Worm (Caenorhabditis elegans) whole organism, young adult: ENCODE data around the gene F01D5.3.

Experiments
- B0261.1 ChIP-seq: sonication (generic microtip); optimal IDR thresholded peaks from 2 replicates; lab custom pipeline; 2016; ENCODE audit warnings: mild to moderate bottlenecking, missing genetic modification characterization, moderate library complexity, missing compliant biosample characterization
- B0336.3 ChIP-seq: fragments of 200-800 bp; sonication (Bioruptor generic); IDR thresholded peaks from 2 replicates; pipeline ENCODE4 v1.3.6; 2022; ENCODE audit warnings: missing genetic modification characterization, missing compliant biosample characterization
- C06A6.2 ChIP-seq: fragments of 200-800 bp; sonication (Bioruptor generic); conservative IDR thresholded peaks from 2 replicates; pipeline ENCODE4 v1.3.6; 2022; ENCODE audit warnings: missing genetic modification characterization, missing compliant biosample characterization
- C17E4.6 ChIP-seq: fragments of 200-800 bp; sonication (Bioruptor generic); IDR thresholded peaks from 2 replicates; pipeline ENCODE4 v1.3.6; 2022; ENCODE audit warnings: missing genetic modification reagents, missing genetic modification characterization, missing compliant biosample characterization
- F37B4.10 ChIP-seq: fragments of 200-800 bp; sonication (Bioruptor generic); IDR thresholded peaks from 2 replicates; pipeline ENCODE4 v1.3.6; 2022; ENCODE audit warnings: missing genetic modification characterization, missing compliant biosample characterization
- Y56A3A.18 ChIP-seq: fragments of 200-800 bp; sonication (Bioruptor generic); IDR thresholded peaks from 2 replicates; pipeline ENCODE4 v1.3.6; 2022; ENCODE audit warnings: missing genetic modification reagents, missing genetic modification characterization, missing compliant biosample characterization
- Y95B8A.8 ChIP-seq: fragments of 200-800 bp; sonication (Bioruptor generic); IDR thresholded peaks from 2 replicates; pipeline ENCODE4 v1.3.6; 2022; ENCODE audit warnings: missing genetic modification reagents, missing genetic modification characterization, missing compliant biosample characterization
- ZK185.1 ChIP-seq: sonication (generic microtip); optimal IDR thresholded peaks from 2 replicates; lab custom pipeline; 2016; ENCODE audit warnings: mild to moderate bottlenecking, missing genetic modification characterization, missing compliant biosample characterization; ENCODE audit not compliant: poor library complexity, severe bottlenecking
- aptf-2 ChIP-seq: fragments of 200-800 bp; sonication (Bioruptor generic); conservative IDR thresholded peaks from 2 replicates; pipeline ENCODE4 v1.3.6; 2022; ENCODE audit warnings: missing genetic modification reagents, missing genetic modification characterization, missing compliant biosample characterization
- atf-7 ChIP-seq: sonication (generic microtip); optimal IDR thresholded peaks from 2 replicates; lab custom pipeline; 2017; ENCODE audit warnings: mild to moderate bottlenecking, missing genetic modification characterization, missing compliant biosample characterization
- athp-1 ChIP-seq: sonication (generic microtip); optimal IDR thresholded peaks from 2 replicates; lab custom pipeline; 2017; ENCODE audit warnings: mild to moderate bottlenecking, missing genetic modification characterization, missing compliant biosample characterization
- attf-3 ChIP-seq: fragments of 200-800 bp; sonication (Bioruptor generic); conservative IDR thresholded peaks from 2 replicates; pipeline ENCODE4 v1.3.6; 2022; ENCODE audit warnings: missing genetic modification reagents, missing genetic modification characterization, missing compliant biosample characterization
- cebp-1 ChIP-seq, 2 experiments: fragments of 200-800 bp in 1 of 2; sonication (Bioruptor generic) in 1 of 2; sonication (generic microtip) in 1 of 2; IDR thresholded peaks in 1 of 2; optimal IDR thresholded peaks in 1 of 2; 2 replicates each; pipeline versions ENCODE4 v1.3.6 to Lab custom; 2017 to 2022; ENCODE audit warnings: missing compliant biosample characterization in 2 of 2, missing genetic modification characterization in 2 of 2, mild to moderate bottlenecking in 1 of 2, missing genetic modification reagents in 1 of 2, moderate library complexity in 1 of 2
- cebp-2 ChIP-seq: fragments of 200-800 bp; sonication (Bioruptor generic); IDR thresholded peaks from 2 replicates; pipeline ENCODE4 v1.3.6; 2022; ENCODE audit warnings: missing genetic modification characterization, missing compliant biosample characterization
- ceh-100 ChIP-seq: fragments of 200-800 bp; sonication (Bioruptor generic); IDR thresholded peaks from 2 replicates; pipeline ENCODE4 v1.3.6; 2022; ENCODE audit warnings: missing genetic modification reagents, missing genetic modification characterization, missing compliant biosample characterization
- ceh-27 ChIP-seq: fragments of 200-800 bp; sonication (Bioruptor generic); optimal IDR thresholded peaks from 2 replicates; lab custom pipeline; 2018; ENCODE audit warnings: mild to moderate bottlenecking, missing genetic modification characterization, moderate library complexity, missing compliant biosample characterization
- gei-17 ChIP-seq: fragments of 200-800 bp; sonication (Bioruptor generic); optimal IDR thresholded peaks from 2 replicates; lab custom pipeline; 2018; ENCODE audit warnings: mild to moderate bottlenecking, missing genetic modification characterization, missing compliant biosample characterization
- madf-6 ChIP-seq: fragments of 200-800 bp; sonication (Bioruptor generic); IDR thresholded peaks from 2 replicates; pipeline ENCODE4 v1.3.6; 2022; ENCODE audit warnings: missing genetic modification reagents, missing genetic modification characterization, missing compliant biosample characterization
- nfya-1 ChIP-seq: sonication (generic microtip); optimal IDR thresholded peaks from 2 replicates; lab custom pipeline; 2017; ENCODE audit warnings: antibody characterized with exemption, missing compliant biosample characterization, missing genetic modification characterization, borderline replicate concordance; ENCODE audit not compliant: insufficient read depth
- nfyb-1 ChIP-seq: fragments of 200-800 bp; sonication (Bioruptor generic); IDR thresholded peaks from 2 replicates; pipeline ENCODE4 v1.3.6; 2022; ENCODE audit warnings: missing genetic modification reagents, missing genetic modification characterization, missing compliant biosample characterization
- nhr-80 ChIP-seq: sonication (generic microtip); optimal IDR thresholded peaks from 2 replicates; lab custom pipeline; 2016; ENCODE audit warnings: missing genetic modification characterization, missing compliant biosample characterization
- pha-4 ChIP-seq: fragments of 150-350 bp; sonication (generic microtip); optimal IDR thresholded peaks from 2 replicates; lab custom pipeline; 2014; ENCODE audit warnings: missing biosample characterization, missing genetic modification reagents, missing genetic modification characterization
- rec-8 ChIP-seq, 2 experiments: sonication (generic microtip); optimal IDR thresholded peaks; 2 replicates each; lab custom pipeline; 2016; ENCODE audit warnings: mild to moderate bottlenecking in 2 of 2, missing genetic modification characterization in 2 of 2, missing genetic modification reagents in 2 of 2, missing genotype in 2 of 2, missing biosample characterization in 1 of 2, missing compliant biosample characterization in 1 of 2, moderate library complexity in 1 of 2
- sea-2 ChIP-seq: fragments of 200-800 bp; sonication (Bioruptor generic); IDR thresholded peaks from 2 replicates; pipeline ENCODE4 v1.3.6; 2022; ENCODE audit warnings: missing genetic modification characterization, missing compliant biosample characterization
- snpc-4 ChIP-seq, 5 experiments: fragments of 150-350 bp in 1 of 5; sonication (generic microtip) in 4 of 5; optimal IDR thresholded peaks; 2 replicates each; lab custom pipeline; 2014 to 2018; ENCODE audit warnings: missing genetic modification characterization in 5 of 5, missing biosample characterization in 3 of 5, antibody characterized with exemption in 2 of 5, mild to moderate bottlenecking in 2 of 5, missing compliant biosample characterization in 2 of 5, missing genotype in 2 of 5, moderate library complexity in 2 of 5, missing genetic modification reagents in 1 of 5
- unc-130 ChIP-seq: sonication (generic microtip); optimal IDR thresholded peaks from 2 replicates; lab custom pipeline; 2016; ENCODE audit warnings: missing genetic modification reagents, missing genetic modification characterization, missing compliant biosample characterization
- zfh-2 ChIP-seq: fragments of 200-800 bp; sonication (Bioruptor generic); conservative IDR thresholded peaks from 2 replicates; pipeline ENCODE4 v1.3.6; 2022; ENCODE audit warnings: missing genetic modification reagents, missing genetic modification characterization, missing compliant biosample characterization
- zim-3 ChIP-seq: sonication (generic microtip); optimal IDR thresholded peaks from 2 replicates; lab custom pipeline; 2017; ENCODE audit warnings: mild to moderate bottlenecking, missing genetic modification characterization, moderate library complexity, missing compliant biosample characterization
- ztf-18 ChIP-seq: sonication (generic microtip); optimal IDR thresholded peaks from 2 replicates; lab custom pipeline; 2016; ENCODE audit warnings: missing genotype, mild to moderate bottlenecking, missing genetic modification characterization, missing compliant biosample characterization
- ztf-26 ChIP-seq: sonication (generic microtip); optimal IDR thresholded peaks from 2 replicates; lab custom pipeline; 2017; ENCODE audit warnings: missing genetic modification characterization, missing compliant biosample characterization
- ztf-28 ChIP-seq: fragments of 200-800 bp; sonication (Bioruptor generic); IDR thresholded peaks from 2 replicates; pipeline ENCODE4 v1.3.6; 2022; ENCODE audit warnings: missing genetic modification reagents, missing genetic modification characterization, missing compliant biosample characterization

Gene F01D5.3

ce11 chrII:14016865-14017264 lies 16.9 kb upstream of the F01D5.3 start, which contains the start of gene cyp-37A1:
Gene cyp-37A1, minus strand, starts transcription at chrII:14016965.
- TF ChIP-seq athp-1 (no peak), ztf-18 (tag; lab: Kevin White, UChicago) (no peak), gei-17 (GFP tag; lab: Kevin White, UChicago) (no peak), B0336.3 (no peak), C06A6.2 (no peak), rec-8 (tag; optimal IDR thresholded peaks at IDR 0.05; lab: Kevin White, UChicago) (no peak), ztf-26 (tag; lab: Kevin White, UChicago) (no peak)
- TF ChIP-seq, all 124 proteins: peak for 0

DNA sequence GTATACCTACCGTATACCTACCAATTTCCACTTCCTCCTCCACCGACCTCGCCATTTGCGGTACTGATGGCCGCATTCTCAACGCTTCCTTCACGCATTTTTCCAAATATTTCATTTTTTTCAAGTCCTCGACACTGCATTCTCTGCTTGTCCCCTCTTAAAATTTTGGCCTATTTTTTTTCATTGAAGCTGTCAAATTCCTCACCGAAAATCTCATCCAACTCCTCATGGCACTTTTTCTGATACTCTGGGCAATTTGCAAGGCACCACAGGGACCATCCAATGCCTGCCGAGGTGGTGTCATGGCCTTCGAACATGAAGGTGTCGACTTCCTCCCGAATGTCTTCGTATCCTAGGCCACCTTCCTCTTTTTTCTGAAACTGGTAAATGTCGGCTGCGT lies 14.7 kb upstream of the F01D5.3 start:
- 0 out of 2 replicates have a peak, but pooled peaks have one; percentile 48 for TF ChIP-seq F37B4.10
- no peak for TF ChIP-seq cebp-1 (GFP tag; IDR thresholded peaks at IDR 0.05; lab: Robert Waterston, UW)
- TF ChIP-seq cebp-1 (tag; optimal IDR thresholded peaks at IDR 0.05; lab: Kevin White, UChicago): no peak

DNA sequence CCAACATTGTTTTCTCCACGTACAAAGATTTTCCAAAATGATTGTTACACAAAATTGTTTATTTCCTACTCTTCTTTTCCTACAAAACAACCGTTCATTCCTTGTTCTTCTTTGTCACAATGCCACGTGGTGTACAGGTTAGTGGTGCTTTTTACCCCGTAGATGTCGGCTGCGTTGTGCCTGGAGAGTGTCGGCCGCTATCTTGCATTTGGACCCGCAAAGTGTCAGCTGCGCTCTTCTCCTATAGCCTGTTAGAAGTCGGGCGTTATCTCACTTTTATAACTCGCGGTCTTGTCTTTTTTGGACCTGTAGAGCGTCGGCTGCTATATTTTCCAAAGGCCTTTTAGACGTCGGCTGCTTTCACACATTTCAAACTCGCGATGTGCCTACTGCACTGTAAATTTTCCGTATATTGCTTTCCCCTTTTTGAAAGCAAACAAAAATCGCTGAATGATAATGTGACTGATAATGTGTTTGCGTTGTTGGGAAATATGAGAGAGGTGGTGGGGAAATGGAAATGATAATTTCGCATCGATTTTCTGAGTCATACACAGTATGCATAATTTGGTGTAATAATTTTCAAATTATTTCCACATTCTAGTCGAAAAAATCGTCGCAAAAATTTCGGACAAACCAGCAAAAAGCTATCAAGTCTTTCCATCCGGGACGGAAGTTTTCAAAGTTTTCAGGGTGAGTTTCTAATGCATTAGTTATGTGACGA lies 10.9 kb upstream of the F01D5.3 start, which contains the start of gene F01D5.8:
TSS of gene F01D5.8 (plus strand) at position 51 of the 721 bp plus-strand sequence.
- TF ChIP-seq snpc-4 (GFP tag; optimal IDR thresholded peaks at IDR 0.05; lab: Kevin White, UChicago) (no peak), snpc-4 (tag; optimal IDR thresholded peaks at IDR 0.05; lab: Kevin White, UChicago) (peak; percentile 35 to 87 (median 74)), nhr-80 (peak; percentile 59), zfh-2 (GFP tag; lab: Robert Waterston, UW) (no peak)

- TF ChIP-seq cebp-2 (GFP tag; lab: Robert Waterston, UW): no peak
- no peak for TF ChIP-seq nfyb-1 (GFP tag; lab: Robert Waterston, UW)
- no peak for TF ChIP-seq ztf-28 (GFP tag; lab: Robert Waterston, UW)
- TF ChIP-seq Y56A3A.18 (GFP tag; lab: Robert Waterston, UW): no peak
- TF ChIP-seq nfya-1 (tag; lab: Kevin White, UChicago): no peak
- no peak for TF ChIP-seq F37B4.10
- no peak for TF ChIP-seq B0261.1 (tag; lab: Kevin White, UChicago)
Measured at ce11 chrII:14008359-14008758, 8.4 kb upstream of the F01D5.3 start, which contains the start of gene F01D5.7. Gene F01D5.7, plus strand, starts transcription at chrII:14008659.

DNA sequence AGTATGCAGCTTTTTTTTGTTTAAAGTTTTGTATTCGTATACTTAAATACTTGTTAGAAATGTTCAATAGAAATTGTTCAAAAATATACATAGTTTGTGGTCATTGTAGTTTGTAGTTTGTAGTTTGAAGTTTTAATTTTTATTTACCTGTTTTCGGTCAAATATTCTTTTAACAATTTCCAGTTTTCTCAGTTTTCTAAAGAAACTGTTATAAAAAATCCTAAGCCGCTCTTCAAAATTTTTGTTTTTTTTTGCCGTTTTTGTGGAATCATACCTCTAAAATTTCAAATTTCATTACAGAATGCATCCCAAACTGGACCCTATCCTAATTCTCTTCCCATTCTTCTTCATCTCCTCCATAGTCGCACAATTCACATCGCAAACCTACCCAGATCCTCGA lies 6.3 kb upstream of the F01D5.3 start, which contains the start of gene F01D5.6:
TSS of gene F01D5.6 (plus strand) at position 301 of the 400 bp plus-strand sequence.
- TF ChIP-seq atf-7 (tag; lab: Kevin White, UChicago) (no peak), C17E4.6 (no peak), zim-3 (no peak), attf-3 (GFP tag; lab: Robert Waterston, UW) (no peak), ceh-27 (GFP tag; lab: Kevin White, UChicago) (no peak), sea-2 (GFP tag; lab: Robert Waterston, UW) (no peak), aptf-2 (GFP tag; lab: Robert Waterston, UW) (no peak), pha-4 (tag; lab: Kevin White, UChicago) (no peak), Y56A3A.18 (GFP tag; lab: Robert Waterston, UW) (no peak), madf-6 (no peak), ceh-100 (GFP tag; lab: Robert Waterston, UW) (no peak), ZK185.1 (no peak), snpc-4 (GFP tag; optimal IDR thresholded peaks at IDR 0.05; lab: Kevin White, UChicago) (no peak), snpc-4 (tag; optimal IDR thresholded peaks at IDR 0.05; lab: Kevin White, UChicago) (no peak), unc-130 (no peak), Y95B8A.8 (GFP tag; lab: Robert Waterston, UW) (no peak)
